Fruit fly (Drosophila melanogaster): ENCODE data around the gene rept.

rept gene

dm6 chr3L:19293178-19293741 lies 38.1 kb downstream of the rept start (continued):
- TF ChIP-seq NFAT (GFP tag; IDR thresholded peaks at IDR 0.05) (no peak), abd-A (tag; optimal IDR thresholded peaks at IDR 0.05) (peak; percentile 22), CG4854 (GFP tag; optimal IDR thresholded peaks at IDR 0.05) (no peak), CG3847 (GFP tag; IDR thresholded peaks at IDR 0.05) (no peak), wdn (GFP tag; IDR thresholded peaks at IDR 0.05) (no peak), tx (GFP tag; optimal IDR thresholded peaks at IDR 0.05) (no peak), fd64A (GFP tag; optimal IDR thresholded peaks at IDR 0.05) (no peak), CG12942 (GFP tag; optimal IDR thresholded peaks at IDR 0.05) (no peak), trem (tag; optimal IDR thresholded peaks at IDR 0.05) (no peak), Dfd (GFP tag; optimal IDR thresholded peaks at IDR 0.05) (no peak), Trl (optimal IDR thresholded peaks at IDR 0.05) (peak in 1 of 2 experiments; percentile 25), Trl (GFP tag; optimal IDR thresholded peaks at IDR 0.05) (no peak), CG11456 (GFP tag; IDR thresholded peaks at IDR 0.05) (no peak), Fer2 (tag; optimal IDR thresholded peaks at IDR 0.05) (no peak), schlank (tag; optimal IDR thresholded peaks at IDR 0.05) (no peak), CG11504 (tag; optimal IDR thresholded peaks at IDR 0.05) (no peak), CG13287 (GFP tag; IDR thresholded peaks at IDR 0.05; ENCODE audit: partially characterized antibody) (no peak), Awh (GFP tag; IDR thresholded peaks at IDR 0.05) (no peak), Sry-δ (GFP tag; optimal IDR thresholded peaks at IDR 0.05) (no peak), mam (GFP tag; optimal IDR thresholded peaks at IDR 0.05) (no peak), Optix (GFP tag; IDR thresholded peaks at IDR 0.05) (no peak), CG17361 (GFP tag; IDR thresholded peaks at IDR 0.05) (no peak), CG32767 (GFP tag; IDR thresholded peaks at IDR 0.05) (no peak), CG3281 (GFP tag; optimal IDR thresholded peaks at IDR 0.05) (no peak), Drgx (GFP tag; IDR thresholded peaks at IDR 0.05) (peak; percentile 5; the same call in 1 of the 2 replicates), CG15073 (GFP tag; optimal IDR thresholded peaks at IDR 0.05) (no peak), CG1233 (GFP tag; optimal IDR thresholded peaks at IDR 0.05) (no peak), CG17186 (GFP tag; optimal IDR thresholded peaks at IDR 0.05) (no peak), nerfin-2 (GFP tag; IDR thresholded peaks at IDR 0.05; ENCODE audit: partially characterized antibody) (no peak), CG13894 (tag; optimal IDR thresholded peaks at IDR 0.05) (peak; percentile 99), CG2889 (GFP tag; IDR thresholded peaks at IDR 0.05) (no peak)

dm6 chr3L:19294235-19294612 lies 39.1 kb downstream of the rept start, which contains the start of gene fal:
TSS of gene fal (plus strand) at chr3L:19294564.
- TF ChIP-seq btn (GFP tag; optimal IDR thresholded peaks at IDR 0.05) (no peak), CG6175 (GFP tag; IDR thresholded peaks at IDR 0.05) (no peak), Elba2 (GFP tag; optimal IDR thresholded peaks at IDR 0.05) (peak; percentile 8), Doc2 (GFP tag; IDR thresholded peaks at IDR 0.05) (no peak), Doc3 (GFP tag; IDR thresholded peaks at IDR 0.05; ENCODE audit: partially characterized antibody) (0 out of 3 replicates have a peak, but pooled peaks have one; percentile 17), Drgx (GFP tag; IDR thresholded peaks at IDR 0.05) (no peak), lab (GFP tag; optimal IDR thresholded peaks at IDR 0.05) (no peak), unc-4 (GFP tag; IDR thresholded peaks at IDR 0.05; ENCODE audit: partially characterized antibody) (no peak; the same call in 1 of the 2 replicates), Six4 (GFP tag; optimal IDR thresholded peaks at IDR 0.05) (no peak), sob (GFP tag; IDR thresholded peaks at IDR 0.05) (peak; percentile 32; the same call in 1 of the 2 replicates), NC2β (GFP tag; optimal IDR thresholded peaks at IDR 0.05) (peak; percentile 4), CG14860 (GFP tag; IDR thresholded peaks at IDR 0.05; ENCODE audit: partially characterized antibody) (no peak), Sox100B (GFP tag; optimal IDR thresholded peaks at IDR 0.05) (no peak), tx (GFP tag; optimal IDR thresholded peaks at IDR 0.05) (no peak), Meics (GFP tag; optimal IDR thresholded peaks at IDR 0.05) (peak; percentile 15), Camta (GFP tag; optimal IDR thresholded peaks at IDR 0.05) (no peak), rib (GFP tag; IDR thresholded peaks at IDR 0.05) (no peak), CG8944 (GFP tag; optimal IDR thresholded peaks at IDR 0.05) (peak; percentile 26), Scr (GFP tag; IDR thresholded peaks at IDR 0.05; ENCODE audit: partially characterized antibody) (peak; percentile 55; the same call in 1 of the 2 replicates), CG30403 (GFP tag; optimal IDR thresholded peaks at IDR 0.05) (peak; percentile 41), CG10321 (GFP tag; IDR thresholded peaks at IDR 0.05) (no peak; the same call in 1 of the 2 replicates), Dad (GFP tag; optimal IDR thresholded peaks at IDR 0.05) (no peak), knrl (GFP tag; IDR thresholded peaks at IDR 0.05; ENCODE audit: partially characterized antibody) (peak; percentile 62)

Data from whole organism, embryonic.